Fruit fly (Drosophila melanogaster) whole organism, embryonic: ENCODE data around the gene CG18473.

ENCODE experiments used
- B-H1 ChIP-seq: fragments of 200-800 bp; sonication (Bioruptor generic); IDR thresholded peaks from 3 replicates; pipeline ENCODE4 v1.3.6; 2022; ENCODE audit warnings: missing biosample characterization, missing genetic modification characterization
- BtbVII ChIP-seq: fragments of 200-800 bp; sonication (Bioruptor generic); optimal IDR thresholded peaks from 3 replicates; lab custom pipeline; 2017; ENCODE audit warnings: missing biosample characterization, mild to moderate bottlenecking, missing genetic modification characterization
- CG10209 ChIP-seq: fragments of 200-800 bp; sonication (Bioruptor generic); optimal IDR thresholded peaks from 3 replicates; lab custom pipeline; 2017; ENCODE audit warnings: missing biosample characterization, mild to moderate bottlenecking, missing genetic modification characterization, missing genetic modification reagents
- CG10431 ChIP-seq: fragments of 200-800 bp; sonication (Bioruptor generic); optimal IDR thresholded peaks from 3 replicates; lab custom pipeline; 2018; ENCODE audit warnings: missing biosample characterization, mild to moderate bottlenecking, missing genetic modification characterization
- CG10959 ChIP-seq: fragments of 200-800 bp; sonication (Bioruptor generic); IDR thresholded peaks from 2 replicates; pipeline ENCODE4 v1.3.6; 2022; ENCODE audit warnings: missing biosample characterization, missing genetic modification characterization
- CG11504 ChIP-seq: fragments of 200-800 bp; sonication (Bioruptor generic); optimal IDR thresholded peaks from 3 replicates; lab custom pipeline; 2019; ENCODE audit warnings: missing biosample characterization, mild to moderate bottlenecking, missing genetic modification characterization, moderate library complexity
- CG11723 ChIP-seq: fragments of 200-800 bp; sonication (Bioruptor generic); optimal IDR thresholded peaks from 2 replicates; lab custom pipeline; 2017; ENCODE audit warnings: missing biosample characterization, mild to moderate bottlenecking, missing genetic modification characterization
- CG12942 ChIP-seq: fragments of 200-800 bp; sonication (Bioruptor generic); optimal IDR thresholded peaks from 3 replicates; lab custom pipeline; 2016; ENCODE audit warnings: missing biosample characterization, missing genetic modification characterization
- CG13296 ChIP-seq: fragments of 200-800 bp; sonication (Bioruptor generic); optimal IDR thresholded peaks from 3 replicates; lab custom pipeline; 2018; ENCODE audit warnings: missing biosample characterization, mild to moderate bottlenecking, missing genetic modification characterization
- CG13775 ChIP-seq: fragments of 200-800 bp; sonication (Bioruptor generic); optimal IDR thresholded peaks from 3 replicates; lab custom pipeline; 2017; ENCODE audit warnings: missing biosample characterization, mild to moderate bottlenecking, missing genetic modification characterization
- CG13894 ChIP-seq: fragments of 200-800 bp; sonication (Bioruptor generic); optimal IDR thresholded peaks from 3 replicates; lab custom pipeline; 2018; ENCODE audit warnings: missing biosample characterization, mild to moderate bottlenecking, missing genetic modification characterization, moderate library complexity
- CG14860 ChIP-seq: fragments of 200-800 bp; sonication (Bioruptor generic); IDR thresholded peaks from 3 replicates; pipeline ENCODE4 v1.3.6; 2022; ENCODE audit warnings: missing biosample characterization, missing genetic modification characterization; ENCODE audit not compliant: partially characterized antibody
- CG15601 ChIP-seq: fragments of 200-800 bp; sonication (Bioruptor generic); optimal IDR thresholded peaks from 3 replicates; lab custom pipeline; 2019; ENCODE audit warnings: missing biosample characterization, mild to moderate bottlenecking, missing genetic modification characterization, moderate library complexity
- CG15696 ChIP-seq: fragments of 200-800 bp; sonication (Bioruptor generic); optimal IDR thresholded peaks from 2 replicates; lab custom pipeline; 2019; ENCODE audit warnings: missing biosample characterization, mild to moderate bottlenecking, missing genetic modification characterization, moderate library complexity
- CG17361 ChIP-seq: fragments of 200-800 bp; sonication (Bioruptor generic); IDR thresholded peaks from 3 replicates; pipeline ENCODE4 v1.3.6; 2022; ENCODE audit warnings: missing biosample characterization, missing genetic modification characterization
- CG17568 ChIP-seq: fragments of 200-800 bp; sonication (Bioruptor generic); optimal IDR thresholded peaks from 2 replicates; lab custom pipeline; 2018; ENCODE audit warnings: missing biosample characterization, mild to moderate bottlenecking, missing genetic modification characterization, moderate library complexity
- CG18262 ChIP-seq: fragments of 200-800 bp; optimal IDR thresholded peaks from 3 replicates; lab custom pipeline; 2019; ENCODE audit warnings: missing biosample characterization, mild to moderate bottlenecking, missing genetic modification characterization, moderate library complexity
- CG2875 ChIP-seq: fragments of 200-800 bp; sonication (Bioruptor generic); optimal IDR thresholded peaks from 2 replicates; lab custom pipeline; 2017; ENCODE audit warnings: missing biosample characterization, mild to moderate bottlenecking, missing genetic modification characterization, missing genetic modification reagents
- CG3407 ChIP-seq: fragments of 200-800 bp; sonication (Bioruptor generic); optimal IDR thresholded peaks from 2 replicates; lab custom pipeline; 2018; ENCODE audit warnings: missing biosample characterization, mild to moderate bottlenecking, missing genetic modification characterization
- CG42726 ChIP-seq: fragments of 200-800 bp; sonication (Bioruptor generic); IDR thresholded peaks from 2 replicates; pipeline ENCODE4 v1.3.6; 2022; ENCODE audit warnings: missing biosample characterization, missing genetic modification characterization; ENCODE audit not compliant: partially characterized antibody
- CG4424 ChIP-seq: fragments of 200-800 bp; sonication (Bioruptor generic); optimal IDR thresholded peaks from 3 replicates; lab custom pipeline; 2016; ENCODE audit warnings: missing biosample characterization, missing genetic modification characterization
- CG7839 ChIP-seq: fragments of 200-800 bp; sonication (Bioruptor generic); optimal IDR thresholded peaks from 3 replicates; lab custom pipeline; 2018; ENCODE audit warnings: missing biosample characterization, mild to moderate bottlenecking, missing genetic modification characterization, moderate library complexity
- Ets97D ChIP-seq: fragments of 200-800 bp; sonication (Bioruptor generic); optimal IDR thresholded peaks from 3 replicates; lab custom pipeline; 2016; ENCODE audit warnings: missing biosample characterization, missing genetic modification characterization
- Fer3 ChIP-seq: fragments of 200-800 bp; sonication (Bioruptor generic); optimal IDR thresholded peaks from 2 replicates; lab custom pipeline; 2018; ENCODE audit warnings: missing biosample characterization, mild to moderate bottlenecking, missing genetic modification characterization, moderate library complexity
- HHEX ChIP-seq: fragments of 200-800 bp; sonication (Bioruptor generic); optimal IDR thresholded peaks from 3 replicates; lab custom pipeline; 2017; ENCODE audit warnings: missing biosample characterization, mild to moderate bottlenecking, missing genetic modification characterization, missing genetic modification reagents
- HmgZ ChIP-seq: fragments of 200-800 bp; sonication (Bioruptor generic); optimal IDR thresholded peaks from 2 replicates; lab custom pipeline; 2018; ENCODE audit warnings: missing biosample characterization, mild to moderate bottlenecking, missing genetic modification characterization
- Hmr ChIP-seq: fragments of 200-800 bp; sonication (Bioruptor generic); optimal IDR thresholded peaks from 3 replicates; lab custom pipeline; 2017; ENCODE audit warnings: mild to moderate bottlenecking, missing biosample characterization, missing genetic modification reagents, missing genetic modification characterization
- Lhr ChIP-seq: fragments of 200-800 bp; sonication (Bioruptor generic); optimal IDR thresholded peaks from 3 replicates; lab custom pipeline; 2017; ENCODE audit warnings: mild to moderate bottlenecking, missing biosample characterization, missing genetic modification reagents, missing genetic modification characterization
- Mrtf ChIP-seq: fragments of 200-800 bp; sonication (Bioruptor generic); IDR thresholded peaks from 3 replicates; pipeline ENCODE4 v1.3.6; 2022; ENCODE audit warnings: missing biosample characterization, missing genetic modification characterization
- NC2β ChIP-seq: fragments of 200-800 bp; sonication (Bioruptor generic); optimal IDR thresholded peaks from 2 replicates; lab custom pipeline; 2016; ENCODE audit warnings: missing biosample characterization, missing genetic modification characterization
- Nf-YA ChIP-seq: fragments of 200-800 bp; sonication (Bioruptor generic); IDR thresholded peaks from 2 replicates; pipeline ENCODE4 v1.3.6; 2022; ENCODE audit warnings: missing biosample characterization, missing genetic modification characterization
- Vsx1 ChIP-seq: fragments of 200-800 bp; sonication (Bioruptor generic); optimal IDR thresholded peaks from 2 replicates; lab custom pipeline; 2017; ENCODE audit warnings: missing biosample characterization, mild to moderate bottlenecking, missing genetic modification characterization, missing genetic modification reagents
- Xrp1 ChIP-seq: fragments of 200-800 bp; sonication (Bioruptor generic); IDR thresholded peaks from 2 replicates; pipeline ENCODE4 v1.3.6; 2022; ENCODE audit warnings: missing biosample characterization, missing genetic modification characterization
- ato ChIP-seq: fragments of 200-800 bp; sonication (Bioruptor generic); IDR thresholded peaks from 2 replicates; pipeline ENCODE4 v1.3.6; 2022; ENCODE audit warnings: missing biosample characterization, missing genetic modification characterization; ENCODE audit not compliant: partially characterized antibody
- chinmo ChIP-seq: fragments of 200-800 bp; sonication (Bioruptor generic); IDR thresholded peaks from 4 replicates; pipeline ENCODE4 v1.3.6; 2022; ENCODE audit warnings: missing biosample characterization, missing genetic modification characterization; ENCODE audit not compliant: partially characterized antibody
- dmrt11E ChIP-seq: fragments of 200-800 bp; sonication (Bioruptor generic); optimal IDR thresholded peaks from 3 replicates; lab custom pipeline; 2018; ENCODE audit warnings: missing biosample characterization, mild to moderate bottlenecking, missing genetic modification characterization, moderate library complexity
- dysf ChIP-seq: fragments of 200-800 bp; sonication (Bioruptor generic); IDR thresholded peaks from 3 replicates; pipeline ENCODE4 v1.3.6; 2022; ENCODE audit warnings: missing biosample characterization, missing genetic modification characterization
- exex ChIP-seq: fragments of 200-800 bp; sonication (Bioruptor generic); optimal IDR thresholded peaks from 4 replicates; lab custom pipeline; 2018; ENCODE audit warnings: missing biosample characterization, mild to moderate bottlenecking, missing genetic modification characterization, moderate library complexity
- fd96Cb ChIP-seq: fragments of 200-800 bp; sonication (Bioruptor generic); optimal IDR thresholded peaks from 2 replicates; lab custom pipeline; 2018; ENCODE audit warnings: missing biosample characterization, mild to moderate bottlenecking, missing genetic modification characterization, moderate library complexity
- gsb-n ChIP-seq: fragments of 200-800 bp; sonication (Bioruptor generic); optimal IDR thresholded peaks from 3 replicates; lab custom pipeline; 2018; ENCODE audit warnings: missing biosample characterization, mild to moderate bottlenecking, missing genetic modification characterization
- hb ChIP-seq: fragments of 200-800 bp; sonication (Bioruptor generic); IDR thresholded peaks from 3 replicates; pipeline ENCODE4 v1.3.6; 2022; ENCODE audit warnings: missing biosample characterization, missing genetic modification characterization; ENCODE audit not compliant: partially characterized antibody
- nau ChIP-seq: fragments of 200-800 bp; sonication (Bioruptor generic); optimal IDR thresholded peaks from 3 replicates; lab custom pipeline; 2017; ENCODE audit warnings: missing biosample characterization, mild to moderate bottlenecking, missing genetic modification characterization, missing genetic modification reagents
- nerfin-2 ChIP-seq: fragments of 200-800 bp; sonication (Bioruptor generic); IDR thresholded peaks from 2 replicates; pipeline ENCODE4 v1.3.6; 2022; ENCODE audit warnings: missing biosample characterization, missing genetic modification characterization; ENCODE audit not compliant: partially characterized antibody
- pan ChIP-seq, 4 experiments: fragments of >200 bp in 3 of 4; fragments of 200-800 bp in 1 of 4; sonication (Bioruptor generic) in 1 of 4; optimal IDR thresholded peaks in 3 of 4; IDR thresholded peaks in 1 of 4; 2 replicates each; pipeline versions ENCODE4 v1.3.6 to Lab custom; 2017 to 2022; ENCODE audit warnings: missing biosample characterization in 2 of 4, missing genetic modification characterization in 2 of 4, mixed read lengths in 1 of 4
- repo ChIP-seq: fragments of 200-800 bp; sonication (Bioruptor generic); optimal IDR thresholded peaks from 2 replicates; lab custom pipeline; 2016; ENCODE audit warnings: missing biosample characterization, missing genetic modification characterization
- schlank ChIP-seq: fragments of 200-800 bp; sonication (Bioruptor generic); optimal IDR thresholded peaks from 2 replicates; lab custom pipeline; 2018; ENCODE audit warnings: missing biosample characterization, mild to moderate bottlenecking, missing genetic modification characterization
- tna ChIP-seq: fragments of 200-800 bp; sonication (Bioruptor generic); IDR thresholded peaks from 2 replicates; pipeline ENCODE4 v1.3.6; 2022; ENCODE audit warnings: missing biosample characterization, missing genetic modification characterization; ENCODE audit not compliant: partially characterized antibody
- ttk ChIP-seq: fragments of 200-800 bp; sonication (Bioruptor generic); IDR thresholded peaks from 2 replicates; pipeline ENCODE4 v2.1.2; 2022; ENCODE audit warnings: missing biosample characterization, missing genetic modification characterization

Gene CG18473

dm6 chr3R:9390201-9390600 is 27.1 kb downstream of the CG18473 start (continued):
- TF ChIP-seq CG10431 (GFP tag; lab: Kevin White, UChicago), result peak; percentile 22
- peak; percentile 39 for TF ChIP-seq dmrt11E (tag; lab: Kevin White, UChicago)
- TF ChIP-seq CG2875 (GFP tag; lab: Kevin White, UChicago), result peak; percentile 25
- TF ChIP-seq Vsx1, result peak; percentile 63
- TF ChIP-seq CG42726 (GFP tag; lab: Robert Waterston, UW), result no peak
- TF ChIP-seq CG4424, result no peak
- no peak for TF ChIP-seq fd96Cb
- 0 out of 3 replicates have a peak, but pooled peaks have one; percentile 18 for TF ChIP-seq CG17361 (GFP tag; lab: Robert Waterston, UW)
- no peak for TF ChIP-seq NC2β (GFP tag; lab: Kevin White, UChicago)
- TF ChIP-seq tna (GFP tag; lab: Robert Waterston, UW), result no peak
- no peak for TF ChIP-seq Ets97D (GFP tag; lab: Kevin White, UChicago)
- TF ChIP-seq CG18262 (tag; lab: Kevin White, UChicago), result peak; percentile 6
- TF ChIP-seq BtbVII (GFP tag; lab: Kevin White, UChicago), result peak; percentile 59
- 0 out of 4 replicates have a peak, but pooled peaks have one; percentile 15 for TF ChIP-seq chinmo (GFP tag; lab: Robert Waterston, UW)
- peak; percentile 18 for TF ChIP-seq CG13296 (GFP tag; lab: Kevin White, UChicago)
- TF ChIP-seq CG15601, result no peak
- peak; percentile 20 for TF ChIP-seq Fer3 (tag; lab: Kevin White, UChicago)
- TF ChIP-seq ato, result no peak
- TF ChIP-seq CG14860, result no peak
- peak; percentile 5 for TF ChIP-seq CG10209 (GFP tag; lab: Kevin White, UChicago)
- TF ChIP-seq CG10959 (GFP tag; lab: Robert Waterston, UW), result no peak
- TF ChIP-seq CG7839 (tag; lab: Kevin White, UChicago), result peak; percentile 0
- peak; percentile 4 for TF ChIP-seq nau (GFP tag; lab: Kevin White, UChicago)
- no peak for TF ChIP-seq B-H1 (GFP tag; lab: Robert Waterston, UW)
- TF ChIP-seq dysf (GFP tag; lab: Robert Waterston, UW), result no peak
- TF ChIP-seq CG13775 (GFP tag; lab: Kevin White, UChicago), result no peak
- TF ChIP-seq Hmr, result peak; percentile 64
- no peak for TF ChIP-seq Lhr (GFP tag; lab: Kevin White, UChicago)
- TF ChIP-seq CG17568 (GFP tag; lab: Kevin White, UChicago), result peak; percentile 46
- no peak for TF ChIP-seq hb (GFP tag; lab: Robert Waterston, UW)
- TF ChIP-seq repo, result no peak
- TF ChIP-seq ttk (GFP tag; lab: Robert Waterston, UW), result no peak
- TF ChIP-seq Nf-YA, result no peak
- no peak for TF ChIP-seq schlank
- TF ChIP-seq HHEX, result peak; percentile 43
- TF ChIP-seq Xrp1 (GFP tag; lab: Robert Waterston, UW), result peak; percentile 31; the same call in 1 of the 2 replicates
- no peak for TF ChIP-seq Mrtf (GFP tag; lab: Robert Waterston, UW)
- peak; percentile 34 for TF ChIP-seq gsb-n (tag; lab: Kevin White, UChicago)
- peak; percentile 6 for TF ChIP-seq CG11504 (tag; lab: Kevin White, UChicago)
- TF ChIP-seq nerfin-2 (GFP tag; lab: Robert Waterston, UW), result no peak
- TF ChIP-seq HmgZ, result no peak
- peak; percentile 34 for TF ChIP-seq CG13894 (tag; lab: Kevin White, UChicago)
- no peak for TF ChIP-seq CG12942 (GFP tag; lab: Kevin White, UChicago)
- TF ChIP-seq exex (tag; lab: Kevin White, UChicago), result peak; percentile 24
- peak; percentile 30 for TF ChIP-seq CG3407 (GFP tag; lab: Kevin White, UChicago)
- TF ChIP-seq pan (optimal IDR thresholded peaks at IDR 0.05; lab: Kevin White, UChicago), result no peak
- peak in 1 of 2 experiments; percentile 5 for TF ChIP-seq pan (GFP tag; optimal IDR thresholded peaks at IDR 0.05 in 1 of 2, IDR thresholded peaks at IDR 0.05 in 1 of 2)
- peak; percentile 41 for TF ChIP-seq CG15696 (tag; lab: Kevin White, UChicago)
- TF ChIP-seq CG11723 (GFP tag; lab: Kevin White, UChicago), result no peak
